Fruit fly (Drosophila melanogaster) whole organism, embryonic: ENCODE data around the gene Cyp313a5.

ENCODE experiments used
- CG10209 ChIP-seq: fragments of 200-800 bp; sonication (Bioruptor generic); optimal IDR thresholded peaks from 3 replicates; lab custom pipeline; 2017; ENCODE audit warnings: missing biosample characterization, mild to moderate bottlenecking, missing genetic modification characterization, missing genetic modification reagents
- CG10959 ChIP-seq: fragments of 200-800 bp; sonication (Bioruptor generic); IDR thresholded peaks from 2 replicates; pipeline ENCODE4 v1.3.6; 2022; ENCODE audit warnings: missing biosample characterization, missing genetic modification characterization
- CG14965 ChIP-seq: fragments of 200-800 bp; sonication (Bioruptor generic); optimal IDR thresholded peaks from 2 replicates; lab custom pipeline; 2016; ENCODE audit warnings: missing biosample characterization, missing genetic modification characterization, borderline replicate concordance
- CG15269 ChIP-seq: fragments of 200-800 bp; sonication (Bioruptor generic); optimal IDR thresholded peaks from 2 replicates; lab custom pipeline; 2018; ENCODE audit warnings: missing biosample characterization, mild to moderate bottlenecking, missing genetic modification characterization, moderate library complexity
- CG1603 ChIP-seq: fragments of 200-800 bp; sonication (Bioruptor generic); optimal IDR thresholded peaks from 2 replicates; lab custom pipeline; 2019; ENCODE audit warnings: missing biosample characterization, mild to moderate bottlenecking, missing genetic modification characterization, moderate library complexity
- CG17912 ChIP-seq: fragments of 200-800 bp; sonication (Bioruptor generic); optimal IDR thresholded peaks from 2 replicates; lab custom pipeline; 2018; ENCODE audit warnings: missing biosample characterization, mild to moderate bottlenecking, missing genetic modification characterization
- CG2116 ChIP-seq: fragments of 200-800 bp; sonication (Bioruptor generic); optimal IDR thresholded peaks from 3 replicates; lab custom pipeline; 2018; ENCODE audit warnings: missing biosample characterization, mild to moderate bottlenecking, missing genetic modification characterization
- CG2712 ChIP-seq: fragments of 200-800 bp; optimal IDR thresholded peaks from 3 replicates; lab custom pipeline; 2019; ENCODE audit warnings: missing biosample characterization, mild to moderate bottlenecking, missing genetic modification characterization, moderate library complexity
- CG30403 ChIP-seq: fragments of 200-800 bp; sonication (Bioruptor generic); optimal IDR thresholded peaks from 3 replicates; lab custom pipeline; 2016; ENCODE audit warnings: missing biosample characterization, missing genetic modification characterization
- CG32772 ChIP-seq: fragments of 200-800 bp; sonication (Bioruptor generic); IDR thresholded peaks from 2 replicates; pipeline ENCODE4 v1.3.6; 2022; ENCODE audit warnings: missing biosample characterization, missing genetic modification characterization
- CG34376 ChIP-seq: fragments of 200-800 bp; sonication (Bioruptor generic); optimal IDR thresholded peaks from 2 replicates; lab custom pipeline; 2018; ENCODE audit warnings: missing biosample characterization, mild to moderate bottlenecking, missing genetic modification characterization
- CG5180 ChIP-seq: fragments of 200-800 bp; sonication (Bioruptor generic); optimal IDR thresholded peaks from 3 replicates; lab custom pipeline; 2017; ENCODE audit warnings: missing biosample characterization, missing genetic modification characterization, mild to moderate bottlenecking, moderate library complexity, missing genetic modification reagents
- CG6654 ChIP-seq: fragments of 200-800 bp; sonication (Bioruptor generic); optimal IDR thresholded peaks from 2 replicates; lab custom pipeline; 2017; ENCODE audit warnings: missing biosample characterization, mild to moderate bottlenecking, missing genetic modification characterization
- CG6813 ChIP-seq: fragments of 200-800 bp; sonication (Bioruptor generic); optimal IDR thresholded peaks from 2 replicates; lab custom pipeline; 2017; ENCODE audit warnings: missing biosample characterization, missing genetic modification characterization, mild to moderate bottlenecking, moderate library complexity, missing genetic modification reagents
- CG7963 ChIP-seq: fragments of 200-800 bp; sonication (Bioruptor generic); IDR thresholded peaks from 3 replicates; pipeline ENCODE4 v1.3.6; 2022; ENCODE audit warnings: missing biosample characterization, missing genetic modification characterization; ENCODE audit not compliant: partially characterized antibody
- CG8089 ChIP-seq: fragments of 200-800 bp; sonication (Bioruptor generic); optimal IDR thresholded peaks from 3 replicates; lab custom pipeline; 2016; ENCODE audit warnings: missing biosample characterization, missing genetic modification characterization
- CG8765 ChIP-seq: fragments of 200-800 bp; sonication (Bioruptor generic); IDR thresholded peaks from 2 replicates; pipeline ENCODE4 v1.3.6; 2022; ENCODE audit warnings: missing biosample characterization, missing genetic modification characterization
- CG9817 ChIP-seq: fragments of 200-800 bp; sonication (Bioruptor generic); optimal IDR thresholded peaks from 2 replicates; lab custom pipeline; 2018; ENCODE audit warnings: missing biosample characterization, mild to moderate bottlenecking, missing genetic modification characterization, moderate library complexity
- Camta ChIP-seq: fragments of 200-800 bp; sonication (Bioruptor generic); optimal IDR thresholded peaks from 2 replicates; lab custom pipeline; 2016; ENCODE audit warnings: missing biosample characterization, missing genetic modification characterization
- Chrac-16 ChIP-seq: fragments of 200-800 bp; sonication (Bioruptor generic); optimal IDR thresholded peaks from 3 replicates; lab custom pipeline; 2016; ENCODE audit warnings: missing biosample characterization, missing genetic modification characterization
- CkIIα-i1 ChIP-seq: fragments of 200-800 bp; sonication (Bioruptor generic); IDR thresholded peaks from 2 replicates; pipeline ENCODE4 v1.3.6; 2022; ENCODE audit warnings: missing biosample characterization, missing genetic modification characterization
- D ChIP-seq, 2 experiments: fragments of 200-800 bp in 1 of 2; fragments of >200 bp in 1 of 2; sonication (Bioruptor generic) in 1 of 2; optimal IDR thresholded peaks; 2 replicates in 1 of 2; 3 replicates in 1 of 2; lab custom pipeline; 2017; ENCODE audit warnings: mild to moderate bottlenecking in 1 of 2, missing biosample characterization in 1 of 2, missing genetic modification characterization in 1 of 2, missing genetic modification reagents in 1 of 2
- Ets97D ChIP-seq: fragments of 200-800 bp; sonication (Bioruptor generic); optimal IDR thresholded peaks from 3 replicates; lab custom pipeline; 2016; ENCODE audit warnings: missing biosample characterization, missing genetic modification characterization
- HmgD ChIP-seq: fragments of 200-800 bp; sonication (Bioruptor generic); optimal IDR thresholded peaks from 3 replicates; lab custom pipeline; 2016; ENCODE audit warnings: missing biosample characterization, missing genetic modification characterization
- Hr3 ChIP-seq: fragments of 200-800 bp; sonication (Bioruptor generic); optimal IDR thresholded peaks from 3 replicates; lab custom pipeline; 2016; ENCODE audit warnings: missing biosample characterization, missing genetic modification characterization
- Jarid2 ChIP-seq: fragments of 200-800 bp; sonication (Bioruptor generic); optimal IDR thresholded peaks from 3 replicates; lab custom pipeline; 2017; ENCODE audit warnings: mild to moderate bottlenecking, missing biosample characterization, missing genetic modification reagents, missing genetic modification characterization
- MESR4 ChIP-seq: fragments of 200-800 bp; sonication (Bioruptor generic); optimal IDR thresholded peaks from 2 replicates; lab custom pipeline; 2018; ENCODE audit warnings: missing biosample characterization, mild to moderate bottlenecking, missing genetic modification characterization, moderate library complexity
- Myb ChIP-seq: fragments of 200-800 bp; sonication (Bioruptor generic); optimal IDR thresholded peaks from 2 replicates; lab custom pipeline; 2016; ENCODE audit warnings: missing biosample characterization, missing genetic modification characterization
- Nf-YA ChIP-seq: fragments of 200-800 bp; sonication (Bioruptor generic); IDR thresholded peaks from 2 replicates; pipeline ENCODE4 v1.3.6; 2022; ENCODE audit warnings: missing biosample characterization, missing genetic modification characterization
- Nf-YC ChIP-seq: fragments of 200-800 bp; optimal IDR thresholded peaks from 3 replicates; lab custom pipeline; 2019; ENCODE audit warnings: missing biosample characterization, mild to moderate bottlenecking, missing genetic modification characterization, moderate library complexity
- Opbp ChIP-seq: fragments of 200-800 bp; sonication (Bioruptor generic); IDR thresholded peaks from 3 replicates; pipeline ENCODE4 v1.3.6; 2022; ENCODE audit warnings: missing biosample characterization, missing genetic modification characterization; ENCODE audit not compliant: partially characterized antibody
- Ptx1 ChIP-seq: fragments of 200-800 bp; sonication (Bioruptor generic); IDR thresholded peaks from 2 replicates; pipeline ENCODE4 v1.3.6; 2022; ENCODE audit warnings: missing biosample characterization, missing genetic modification characterization
- ap ChIP-seq: fragments of 200-800 bp; sonication (Bioruptor generic); IDR thresholded peaks from 2 replicates; pipeline ENCODE4 v1.3.6; 2022; ENCODE audit warnings: missing biosample characterization, missing genetic modification characterization
- bigmax ChIP-seq: fragments of 200-800 bp; sonication (Bioruptor generic); optimal IDR thresholded peaks from 2 replicates; lab custom pipeline; 2018; ENCODE audit warnings: missing biosample characterization, mild to moderate bottlenecking, missing genetic modification characterization
- dysf ChIP-seq: fragments of 200-800 bp; sonication (Bioruptor generic); IDR thresholded peaks from 3 replicates; pipeline ENCODE4 v1.3.6; 2022; ENCODE audit warnings: missing biosample characterization, missing genetic modification characterization
- hbn ChIP-seq: fragments of 200-800 bp; sonication (Bioruptor generic); IDR thresholded peaks from 2 replicates; pipeline ENCODE4 v1.3.6; 2022; ENCODE audit warnings: missing biosample characterization, missing genetic modification characterization; ENCODE audit not compliant: partially characterized antibody
- hkb ChIP-seq, 2 experiments: fragments of 200-800 bp in 1 of 2; fragments of >200 bp in 1 of 2; sonication (Bioruptor generic) in 1 of 2; IDR thresholded peaks in 1 of 2; optimal IDR thresholded peaks in 1 of 2; 2 replicates each; pipeline versions ENCODE4 v1.3.6 to Lab custom; 2017 to 2022; ENCODE audit warnings: missing biosample characterization in 1 of 2, missing genetic modification characterization in 1 of 2
- hth ChIP-seq: fragments of >200 bp; optimal IDR thresholded peaks from 2 replicates; lab custom pipeline; 2017; ENCODE audit warnings: inconsistent platforms
- ind ChIP-seq: fragments of 200-800 bp; sonication (Bioruptor generic); optimal IDR thresholded peaks from 3 replicates; lab custom pipeline; 2016; ENCODE audit warnings: missing biosample characterization, missing genetic modification characterization
- inv ChIP-seq: fragments of 200-800 bp; sonication (Bioruptor generic); IDR thresholded peaks from 2 replicates; pipeline ENCODE4 v1.3.6; 2022; ENCODE audit warnings: missing biosample characterization, missing genetic modification characterization; ENCODE audit not compliant: partially characterized antibody
- klu ChIP-seq: fragments of 200-800 bp; sonication (Bioruptor generic); IDR thresholded peaks from 2 replicates; pipeline ENCODE4 v1.3.6; 2022; ENCODE audit warnings: missing biosample characterization, missing genetic modification characterization
- knrl ChIP-seq: fragments of 200-800 bp; sonication (Bioruptor generic); IDR thresholded peaks from 3 replicates; pipeline ENCODE4 v1.3.6; 2022; ENCODE audit warnings: missing biosample characterization, missing genetic modification characterization; ENCODE audit not compliant: partially characterized antibody
- pfk ChIP-seq: fragments of 200-800 bp; sonication (Bioruptor generic); optimal IDR thresholded peaks from 2 replicates; lab custom pipeline; 2018; ENCODE audit warnings: missing biosample characterization, mild to moderate bottlenecking, missing genetic modification characterization, moderate library complexity
- pros ChIP-seq: fragments of 200-800 bp; sonication (Bioruptor generic); optimal IDR thresholded peaks from 3 replicates; lab custom pipeline; 2019; ENCODE audit warnings: missing biosample characterization, mild to moderate bottlenecking, missing genetic modification characterization, moderate library complexity
- sob ChIP-seq: fragments of 200-800 bp; sonication (Bioruptor generic); IDR thresholded peaks from 2 replicates; pipeline ENCODE4 v1.3.6; 2022; ENCODE audit warnings: missing biosample characterization, missing genetic modification characterization
- sr ChIP-seq: fragments of 200-800 bp; sonication (Bioruptor generic); IDR thresholded peaks from 3 replicates; pipeline ENCODE4 v1.3.6; 2022; ENCODE audit warnings: missing biosample characterization, missing genetic modification characterization
- trh ChIP-seq: fragments of 200-800 bp; sonication (Bioruptor generic); optimal IDR thresholded peaks from 2 replicates; lab custom pipeline; 2016; ENCODE audit warnings: missing biosample characterization, missing genetic modification characterization
- twi ChIP-seq: fragments of 200-800 bp; optimal IDR thresholded peaks from 2 replicates; lab custom pipeline; 2019; ENCODE audit warnings: missing biosample characterization, mild to moderate bottlenecking, missing genetic modification characterization, moderate library complexity
- wor ChIP-seq: fragments of 200-800 bp; sonication (Bioruptor generic); IDR thresholded peaks from 2 replicates; pipeline ENCODE4 v1.3.6; 2022; ENCODE audit warnings: missing biosample characterization, missing genetic modification characterization

Gene Cyp313a5

dm6 chr3R:12221366-12221916 is 13.0 kb downstream of the Cyp313a5 start, which contains the start of gene CG4860 (continued):
- peak; percentile 55 for TF ChIP-seq CG6654 (GFP tag; lab: Kevin White, UChicago)
- peak; percentile 66 for TF ChIP-seq wor
- TF ChIP-seq Nf-YC (tag; lab: Kevin White, UChicago) = peak; percentile 78
- peak; percentile 90 for TF ChIP-seq sob (GFP tag; lab: Robert Waterston, UW)
- peak; percentile 36 for TF ChIP-seq trh
- no peak for TF ChIP-seq twi (tag; lab: Kevin White, UChicago)
- TF ChIP-seq Opbp (GFP tag; lab: Robert Waterston, UW) = no peak
- TF ChIP-seq Jarid2 (GFP tag; lab: Kevin White, UChicago) = peak; percentile 38
- peak; percentile 92 for TF ChIP-seq CG9817 (tag; lab: Kevin White, UChicago)
- TF ChIP-seq knrl (GFP tag; lab: Robert Waterston, UW) = no peak
- TF ChIP-seq CG8765 (GFP tag; lab: Robert Waterston, UW) = peak; percentile 56; the same call in 1 of the 2 replicates
- peak; percentile 73 for TF ChIP-seq ap (GFP tag; lab: Robert Waterston, UW)
- peak; percentile 60 for TF ChIP-seq Myb (GFP tag; lab: Kevin White, UChicago)
- no peak for TF ChIP-seq CG7963
- TF ChIP-seq klu = peak; percentile 78
- TF ChIP-seq CG8089 (GFP tag; lab: Kevin White, UChicago) = peak; percentile 64
- peak; percentile 91 for TF ChIP-seq Ptx1
- peak; percentile 53; the same call in 1 of the 3 replicates for TF ChIP-seq sr (GFP tag; lab: Robert Waterston, UW)
- no peak for TF ChIP-seq pros (GFP tag; lab: Kevin White, UChicago)
- TF ChIP-seq MESR4 = peak; percentile 19
- TF ChIP-seq CG10959 (GFP tag; lab: Robert Waterston, UW) = no peak
- TF ChIP-seq Hr3 = peak; percentile 81
- TF ChIP-seq CG2712 = peak; percentile 87
- TF ChIP-seq CG17912 (GFP tag; lab: Kevin White, UChicago) = peak; percentile 43
- TF ChIP-seq ind (GFP tag; lab: Kevin White, UChicago) = peak; percentile 87
- TF ChIP-seq CG2116 = peak; percentile 76
- no peak for TF ChIP-seq CkIIα-i1
- TF ChIP-seq CG1603 = peak; percentile 59
- no peak for TF ChIP-seq bigmax (GFP tag; lab: Kevin White, UChicago)
- TF ChIP-seq CG15269 (tag; lab: Kevin White, UChicago) = peak; percentile 93
- TF ChIP-seq CG5180 (GFP tag; lab: Kevin White, UChicago) = peak; percentile 62
- no peak for TF ChIP-seq CG14965 (GFP tag; lab: Kevin White, UChicago)
- TF ChIP-seq Chrac-16 = peak; percentile 85
- TF ChIP-seq pfk = no peak
- TF ChIP-seq CG32772 (GFP tag; lab: Robert Waterston, UW) = peak; percentile 68
- TF ChIP-seq dysf (GFP tag; lab: Robert Waterston, UW) = peak; percentile 90
- peak; percentile 95 for TF ChIP-seq CG30403 (GFP tag; lab: Kevin White, UChicago)
- peak; percentile 52 for TF ChIP-seq CG6813 (GFP tag; lab: Kevin White, UChicago)
- TF ChIP-seq CG34376 (GFP tag; lab: Kevin White, UChicago) = peak; percentile 55
- no peak for TF ChIP-seq inv (GFP tag; lab: Robert Waterston, UW)
- no peak for TF ChIP-seq hth
- peak; percentile 68 for TF ChIP-seq Nf-YA
- no peak for TF ChIP-seq D (optimal IDR thresholded peaks at IDR 0.05; lab: Kevin White, UChicago)
- TF ChIP-seq D (GFP tag; optimal IDR thresholded peaks at IDR 0.05; lab: Kevin White, UChicago) = peak; percentile 66
- peak; percentile 85 for TF ChIP-seq CG10209 (GFP tag; lab: Kevin White, UChicago)
- peak; percentile 48 for TF ChIP-seq Ets97D (GFP tag; lab: Kevin White, UChicago)
- TF ChIP-seq HmgD (GFP tag; lab: Kevin White, UChicago) = peak; percentile 59
- no peak for TF ChIP-seq hkb (optimal IDR thresholded peaks at IDR 0.05; lab: Kevin White, UChicago)
- peak; percentile 90 for TF ChIP-seq hkb (GFP tag; IDR thresholded peaks at IDR 0.05; lab: Robert Waterston, UW)
- no peak for TF ChIP-seq hbn (GFP tag; lab: Robert Waterston, UW)
- TF ChIP-seq Camta (GFP tag; lab: Kevin White, UChicago) = peak; percentile 82
